Fruit fly (Drosophila melanogaster): ENCODE data around the gene Rala.

Gene Rala

dm6 chrX:3696540-3697206 lies 22.8 kb downstream of the Rala start:
- no peak for TF ChIP-seq CG4360 (GFP tag; IDR thresholded peaks at IDR 0.05)
- no peak for TF ChIP-seq Vsx1 (GFP tag; optimal IDR thresholded peaks at IDR 0.05)
- TF ChIP-seq vfl (GFP tag; optimal IDR thresholded peaks at IDR 0.05), result no peak
- no peak for TF ChIP-seq H15 (GFP tag; IDR thresholded peaks at IDR 0.05)
- no peak for TF ChIP-seq wor (GFP tag; IDR thresholded peaks at IDR 0.05)
- no peak for TF ChIP-seq Atf3 (GFP tag; optimal IDR thresholded peaks at IDR 0.05)
- no peak for TF ChIP-seq nau (GFP tag; optimal IDR thresholded peaks at IDR 0.05)
- no peak for TF ChIP-seq da (GFP tag; optimal IDR thresholded peaks at IDR 0.05)
- TF ChIP-seq CG3726 (GFP tag; IDR thresholded peaks at IDR 0.05), result no peak
- TF ChIP-seq CG9817 (tag; optimal IDR thresholded peaks at IDR 0.05), result no peak
- TF ChIP-seq Adf1 (GFP tag; IDR thresholded peaks at IDR 0.05), result no peak
- no peak for TF ChIP-seq CG10959 (GFP tag; IDR thresholded peaks at IDR 0.05)
- no peak for TF ChIP-seq pros (GFP tag; optimal IDR thresholded peaks at IDR 0.05)
- no peak for TF ChIP-seq Sox100B (GFP tag; optimal IDR thresholded peaks at IDR 0.05)
- TF ChIP-seq NFAT (GFP tag; IDR thresholded peaks at IDR 0.05), result no peak
- TF ChIP-seq CG17359 (tag; optimal IDR thresholded peaks at IDR 0.05), result peak; percentile 19
- TF ChIP-seq CG30020 (tag; optimal IDR thresholded peaks at IDR 0.05), result no peak
- peak; percentile 22 for TF ChIP-seq CG11504 (tag; optimal IDR thresholded peaks at IDR 0.05)
- TF ChIP-seq CG18476 (GFP tag; optimal IDR thresholded peaks at IDR 0.05), result no peak
- no peak for TF ChIP-seq Hmx (GFP tag; optimal IDR thresholded peaks at IDR 0.05)
- TF ChIP-seq Mrtf (GFP tag; IDR thresholded peaks at IDR 0.05), result no peak
- TF ChIP-seq CG8388 (GFP tag; optimal IDR thresholded peaks at IDR 0.05), result no peak
- no peak for TF ChIP-seq ems (GFP tag; optimal IDR thresholded peaks at IDR 0.05)
- TF ChIP-seq Sry-δ (GFP tag; optimal IDR thresholded peaks at IDR 0.05), result no peak
- no peak for TF ChIP-seq CG9437 (GFP tag; optimal IDR thresholded peaks at IDR 0.05)
- TF ChIP-seq CG31388 (GFP tag; optimal IDR thresholded peaks at IDR 0.05), result no peak
- TF ChIP-seq CG33557 (GFP tag; optimal IDR thresholded peaks at IDR 0.05), result no peak
- TF ChIP-seq Meics (GFP tag; optimal IDR thresholded peaks at IDR 0.05), result no peak
- no peak for TF ChIP-seq ERR (GFP tag; optimal IDR thresholded peaks at IDR 0.05)
- TF ChIP-seq hbn (GFP tag; IDR thresholded peaks at IDR 0.05; ENCODE audit: partially characterized antibody), result no peak
- TF ChIP-seq CG13775 (GFP tag; optimal IDR thresholded peaks at IDR 0.05), result no peak
- no peak for TF ChIP-seq CG3847 (GFP tag; IDR thresholded peaks at IDR 0.05)
- TF ChIP-seq Stat92E (GFP tag; optimal IDR thresholded peaks at IDR 0.05), result no peak
- TF ChIP-seq toy (GFP tag; IDR thresholded peaks at IDR 0.05), result no peak
- TF ChIP-seq bsh (GFP tag; optimal IDR thresholded peaks at IDR 0.05), result peak in 1 of 2 experiments; percentile 58
- TF ChIP-seq CG9797 (GFP tag; optimal IDR thresholded peaks at IDR 0.05), result no peak
- no peak for TF ChIP-seq Asciz (GFP tag; optimal IDR thresholded peaks at IDR 0.05)
- TF ChIP-seq tgo (GFP tag; IDR thresholded peaks at IDR 0.05), result no peak
- no peak for TF ChIP-seq CG2889 (GFP tag; IDR thresholded peaks at IDR 0.05)
- TF ChIP-seq ranshi (GFP tag; IDR thresholded peaks at IDR 0.05), result no peak
- TF ChIP-seq eve (GFP tag; optimal IDR thresholded peaks at IDR 0.05), result no peak
- no peak for TF ChIP-seq Fer1 (GFP tag; optimal IDR thresholded peaks at IDR 0.05)
- peak; percentile 45 for TF ChIP-seq CG10979 (tag; optimal IDR thresholded peaks at IDR 0.05)
- peak; percentile 44 for TF ChIP-seq gem (tag; optimal IDR thresholded peaks at IDR 0.05)
- TF ChIP-seq pb (GFP tag; optimal IDR thresholded peaks at IDR 0.05), result no peak
- TF ChIP-seq disco-r (GFP tag; optimal IDR thresholded peaks at IDR 0.05), result no peak
- peak; percentile 7 for TF ChIP-seq cg (GFP tag; optimal IDR thresholded peaks at IDR 0.05)
- TF ChIP-seq nerfin-1 (tag; optimal IDR thresholded peaks at IDR 0.05), result peak; percentile 23
- no peak for TF ChIP-seq gsb-n (tag; optimal IDR thresholded peaks at IDR 0.05)
- TF ChIP-seq chif (GFP tag; optimal IDR thresholded peaks at IDR 0.05), result peak in 1 of 2 experiments; percentile 8
